Fruit fly (Drosophila melanogaster): Measurements from ENCODE around the gene CG42504.

Gene CG42504

dm6 chr3R:12032842-12033241, 1.3 kb upstream of the CG42504 start, which contains the start of gene ssp5:
Gene ssp5 (plus strand): TSS chr3R:12033142.
- TF ChIP-seq CG9948 (tag; optimal IDR thresholded peaks at IDR 0.05) (no peak), Ets98B (GFP tag; IDR thresholded peaks at IDR 0.05) (no peak), Pif1B (GFP tag; optimal IDR thresholded peaks at IDR 0.05) (no peak), CG8301 (tag; optimal IDR thresholded peaks at IDR 0.05) (no peak), fd96Ca (GFP tag; IDR thresholded peaks at IDR 0.05) (no peak), Snoo (tag; optimal IDR thresholded peaks at IDR 0.05) (no peak), CG32121 (GFP tag; IDR thresholded peaks at IDR 0.05) (no peak), CG12605 (GFP tag; IDR thresholded peaks at IDR 0.05) (no peak), gl (tag; optimal IDR thresholded peaks at IDR 0.05) (no peak), CG4496 (GFP tag; IDR thresholded peaks at IDR 0.05) (no peak)

- TF ChIP-seq CG9948 (tag; optimal IDR thresholded peaks at IDR 0.05): no peak
- no peak for TF ChIP-seq CG15710 (tag; optimal IDR thresholded peaks at IDR 0.05)
- no peak for TF ChIP-seq CG34367 (tag; optimal IDR thresholded peaks at IDR 0.05)
- no peak for TF ChIP-seq fd96Ca (GFP tag; IDR thresholded peaks at IDR 0.05)
- no peak for TF ChIP-seq rn (GFP tag; IDR thresholded peaks at IDR 0.05)
- TF ChIP-seq CG13204 (GFP tag; optimal IDR thresholded peaks at IDR 0.05): no peak
- no peak for TF ChIP-seq gl (tag; optimal IDR thresholded peaks at IDR 0.05)
- TF ChIP-seq Snoo (tag; optimal IDR thresholded peaks at IDR 0.05): no peak
- TF ChIP-seq CG8159 (tag; optimal IDR thresholded peaks at IDR 0.05): no peak
- TF ChIP-seq CG17806 (tag; optimal IDR thresholded peaks at IDR 0.05): no peak
Observed at dm6 chr3R:12020987-12021386, 10.6 kb downstream of the CG42504 start.

dm6 chr3R:12016828-12017280, 14.7 kb downstream of the CG42504 start, which contains the start of the genes DCAF12 and Spt3:
Gene DCAF12 (minus strand): TSS chr3R:12017031.
Gene Spt3 (plus strand): TSS chr3R:12017156.
- TF ChIP-seq CG17806 (tag; optimal IDR thresholded peaks at IDR 0.05) (peak; percentile 32), CG15710 (tag; optimal IDR thresholded peaks at IDR 0.05) (peak; percentile 54), Pif1B (GFP tag; optimal IDR thresholded peaks at IDR 0.05) (peak; percentile 14), CG32121 (GFP tag; IDR thresholded peaks at IDR 0.05) (peak; percentile 21; the same call in 1 of the 2 replicates), Pif1A (GFP tag; optimal IDR thresholded peaks at IDR 0.05) (no peak), CG4496 (GFP tag; IDR thresholded peaks at IDR 0.05) (no peak)

- TF ChIP-seq D1 (tag; optimal IDR thresholded peaks at IDR 0.05) (no peak), rn (GFP tag; IDR thresholded peaks at IDR 0.05) (peak; percentile 57; the same call in 1 of the 2 replicates), fd96Ca (GFP tag; IDR thresholded peaks at IDR 0.05) (no peak), CG32121 (GFP tag; IDR thresholded peaks at IDR 0.05) (no peak; the same call in 1 of the 2 replicates), CG4496 (GFP tag; IDR thresholded peaks at IDR 0.05) (peak; percentile 54; the same call in 1 of the 3 replicates), CG17806 (tag; optimal IDR thresholded peaks at IDR 0.05) (peak; percentile 61), CG8159 (tag; optimal IDR thresholded peaks at IDR 0.05) (peak; percentile 82), gl (tag; optimal IDR thresholded peaks at IDR 0.05) (no peak), Ets98B (GFP tag; IDR thresholded peaks at IDR 0.05) (no peak; the same call in 1 of the 2 replicates), EcR (GFP tag; optimal IDR thresholded peaks at IDR 0.05) (peak; percentile 9), CG12605 (GFP tag; IDR thresholded peaks at IDR 0.05) (no peak), CG34367 (tag; optimal IDR thresholded peaks at IDR 0.05) (peak; percentile 54), CG15710 (tag; optimal IDR thresholded peaks at IDR 0.05) (peak; percentile 74), CG8301 (tag; optimal IDR thresholded peaks at IDR 0.05) (no peak), CG10348 (GFP tag; IDR thresholded peaks at IDR 0.05) (peak; percentile 46; the same call in 1 of the 2 replicates), Pif1A (GFP tag; optimal IDR thresholded peaks at IDR 0.05) (no peak), CG9948 (tag; optimal IDR thresholded peaks at IDR 0.05) (peak; percentile 77), Pif1B (GFP tag; optimal IDR thresholded peaks at IDR 0.05) (no peak), CG14655 (GFP tag; optimal IDR thresholded peaks at IDR 0.05) (no peak), Snoo (tag; optimal IDR thresholded peaks at IDR 0.05) (peak; percentile 67), CG13204 (GFP tag; optimal IDR thresholded peaks at IDR 0.05) (no peak)
Observed at dm6 chr3R:12010202-12010824, 21.2 kb downstream of the CG42504 start, which contains the start of the genes KLHL18 and GCC185. Gene KLHL18 (minus strand): TSS chr3R:12010434. Gene GCC185 (plus strand): TSS chr3R:12010772.

- TF ChIP-seq rn (GFP tag; IDR thresholded peaks at IDR 0.05) (peak; percentile 11; the same call in 1 of the 2 replicates), CG32121 (GFP tag; IDR thresholded peaks at IDR 0.05) (no peak), fd96Ca (GFP tag; IDR thresholded peaks at IDR 0.05) (0 out of 3 replicates have a peak, but pooled peaks have one; percentile 21)
Observed at dm6 chr3R:12006417-12006816, 25.1 kb downstream of the CG42504 start.

- TF ChIP-seq CG15710 (tag; optimal IDR thresholded peaks at IDR 0.05) (no peak), CG12605 (GFP tag; IDR thresholded peaks at IDR 0.05) (peak; percentile 26; the same call in 1 of the 2 replicates), CG10348 (GFP tag; IDR thresholded peaks at IDR 0.05) (no peak)
Observed at dm6 chr3R:12005417-12005816, 26.1 kb downstream of the CG42504 start, which contains the start of gene Tk. Gene Tk (minus strand): TSS chr3R:12005473.

- TF ChIP-seq CG12605 (GFP tag; IDR thresholded peaks at IDR 0.05): 0 out of 2 replicates have a peak, but pooled peaks have one; percentile 26
- TF ChIP-seq CG14655 (GFP tag; optimal IDR thresholded peaks at IDR 0.05): no peak
- no peak for TF ChIP-seq Ets98B (GFP tag; IDR thresholded peaks at IDR 0.05)
Observed at dm6 chr3R:11999074-11999473, 32.5 kb downstream of the CG42504 start, which contains the start of gene Ect3. Gene Ect3 (plus strand): TSS chr3R:11999278.

Measured in whole organism, pupa.